Fruit fly (Drosophila melanogaster): ENCODE data around the gene Rph.

The Rph gene

dm6 chrX:10762959-10763883 is 5.8 kb upstream of the Rph start (continued):
- TF ChIP-seq Hmr (GFP tag; optimal IDR thresholded peaks at IDR 0.05) (peak; percentile 64), CHES-1-like (GFP tag; optimal IDR thresholded peaks at IDR 0.05) (no peak), CG7745 (tag; optimal IDR thresholded peaks at IDR 0.05) (no peak), Camta (GFP tag; optimal IDR thresholded peaks at IDR 0.05) (no peak), ssp (GFP tag; IDR thresholded peaks at IDR 0.05) (no peak), CG2116 (GFP tag; optimal IDR thresholded peaks at IDR 0.05) (no peak), dpn (GFP tag; optimal IDR thresholded peaks at IDR 0.05) (peak in 1 of 2 experiments; percentile 1), CG2875 (GFP tag; optimal IDR thresholded peaks at IDR 0.05) (no peak), MESR4 (GFP tag; optimal IDR thresholded peaks at IDR 0.05) (no peak), CG14050 (GFP tag; IDR thresholded peaks at IDR 0.05) (no peak), da (GFP tag; optimal IDR thresholded peaks at IDR 0.05) (no peak), D19A (tag; optimal IDR thresholded peaks at IDR 0.05) (peak; percentile 97), lbe (GFP tag; optimal IDR thresholded peaks at IDR 0.05) (no peak), CG9797 (GFP tag; optimal IDR thresholded peaks at IDR 0.05) (no peak), ttk (GFP tag; IDR thresholded peaks at IDR 0.05) (no peak), emc (GFP tag; optimal IDR thresholded peaks at IDR 0.05) (no peak), CG16813 (GFP tag; IDR thresholded peaks at IDR 0.05; ENCODE audit: partially characterized antibody) (no peak), CG9727 (GFP tag; optimal IDR thresholded peaks at IDR 0.05) (peak; percentile 59), CG7987 (GFP tag; optimal IDR thresholded peaks at IDR 0.05) (no peak), kah (GFP tag; optimal IDR thresholded peaks at IDR 0.05) (no peak), CG17186 (GFP tag; optimal IDR thresholded peaks at IDR 0.05) (no peak), vvl (GFP tag; IDR thresholded peaks at IDR 0.05) (no peak), Hr39 (optimal IDR thresholded peaks at IDR 0.05) (no peak), CG14441 (GFP tag; IDR thresholded peaks at IDR 0.05) (no peak), Meics (GFP tag; optimal IDR thresholded peaks at IDR 0.05) (peak; percentile 61), CG16863 (GFP tag; optimal IDR thresholded peaks at IDR 0.05) (no peak), tna (GFP tag; IDR thresholded peaks at IDR 0.05; ENCODE audit: partially characterized antibody) (no peak), Hr78 (GFP tag; optimal IDR thresholded peaks at IDR 0.05) (no peak), jumu (GFP tag; optimal IDR thresholded peaks at IDR 0.05) (no peak), CG17612 (GFP tag; IDR thresholded peaks at IDR 0.05) (no peak), CG15601 (tag; optimal IDR thresholded peaks at IDR 0.05) (peak; percentile 28), CG32532 (GFP tag; IDR thresholded peaks at IDR 0.05) (peak; percentile 27; the same call in 1 of the 2 replicates), Awh (GFP tag; IDR thresholded peaks at IDR 0.05) (no peak), phol (tag; optimal IDR thresholded peaks at IDR 0.05) (peak; percentile 20), peb (GFP tag; IDR thresholded peaks at IDR 0.05) (no peak), sens-2 (GFP tag; IDR thresholded peaks at IDR 0.05) (no peak), ash1 (GFP tag; optimal IDR thresholded peaks at IDR 0.05) (no peak), CG11723 (GFP tag; optimal IDR thresholded peaks at IDR 0.05) (no peak), nmo (GFP tag; optimal IDR thresholded peaks at IDR 0.05) (peak; percentile 17), unpg (GFP tag; optimal IDR thresholded peaks at IDR 0.05) (peak; percentile 10), CG4730 (GFP tag; IDR thresholded peaks at IDR 0.05) (no peak), hbn (GFP tag; IDR thresholded peaks at IDR 0.05; ENCODE audit: partially characterized antibody) (no peak), Lhr (GFP tag; optimal IDR thresholded peaks at IDR 0.05) (no peak), sug (tag; optimal IDR thresholded peaks at IDR 0.05) (peak; percentile 68), crc (GFP tag; optimal IDR thresholded peaks at IDR 0.05) (no peak), CG34224 (GFP tag; IDR thresholded peaks at IDR 0.05; ENCODE audit: partially characterized antibody) (no peak), psq (GFP tag; optimal IDR thresholded peaks at IDR 0.05) (peak; percentile 88), GATAe (GFP tag; conservative IDR thresholded peaks at IDR 0.05) (no peak), CG15073 (GFP tag; optimal IDR thresholded peaks at IDR 0.05) (no peak)

Measured in whole organism, embryonic.